Fruit fly (Drosophila melanogaster): ENCODE results near the gene sls.

The sls gene

DNA sequence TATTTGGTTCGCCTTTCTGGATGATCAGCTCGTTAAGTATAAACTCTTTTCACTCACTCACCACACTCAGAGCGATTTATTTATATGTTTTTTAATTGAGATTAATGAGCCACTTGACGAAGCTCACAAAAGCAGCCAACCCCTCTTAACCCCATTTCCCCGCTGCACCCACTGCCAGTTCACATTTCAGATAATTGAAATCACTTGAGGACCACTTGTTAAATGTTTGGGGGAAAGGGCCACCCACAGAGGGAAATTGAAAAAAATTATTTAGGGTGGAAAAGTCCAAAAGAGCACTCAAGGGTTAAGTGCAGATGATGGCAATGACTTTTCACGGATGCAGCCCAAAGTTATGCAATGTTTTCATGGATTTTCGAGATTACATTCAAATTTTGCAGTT, 37.3 kb upstream of the sls start (continued):
- TF ChIP-seq CG10959 (GFP tag; IDR thresholded peaks at IDR 0.05) (0 out of 2 replicates have a peak, but pooled peaks have one; percentile 42), CHES-1-like (GFP tag; optimal IDR thresholded peaks at IDR 0.05) (no peak), Atf-2 (GFP tag; optimal IDR thresholded peaks at IDR 0.05) (no peak), HLH3B (GFP tag; IDR thresholded peaks at IDR 0.05) (peak; percentile 7; the same call in 1 of the 2 replicates), repo (GFP tag; optimal IDR thresholded peaks at IDR 0.05) (no peak), Hr51 (GFP tag; optimal IDR thresholded peaks at IDR 0.05) (peak in 1 of 2 experiments; percentile 13), Sox102F (GFP tag; optimal IDR thresholded peaks at IDR 0.05) (peak; percentile 35)

DNA sequence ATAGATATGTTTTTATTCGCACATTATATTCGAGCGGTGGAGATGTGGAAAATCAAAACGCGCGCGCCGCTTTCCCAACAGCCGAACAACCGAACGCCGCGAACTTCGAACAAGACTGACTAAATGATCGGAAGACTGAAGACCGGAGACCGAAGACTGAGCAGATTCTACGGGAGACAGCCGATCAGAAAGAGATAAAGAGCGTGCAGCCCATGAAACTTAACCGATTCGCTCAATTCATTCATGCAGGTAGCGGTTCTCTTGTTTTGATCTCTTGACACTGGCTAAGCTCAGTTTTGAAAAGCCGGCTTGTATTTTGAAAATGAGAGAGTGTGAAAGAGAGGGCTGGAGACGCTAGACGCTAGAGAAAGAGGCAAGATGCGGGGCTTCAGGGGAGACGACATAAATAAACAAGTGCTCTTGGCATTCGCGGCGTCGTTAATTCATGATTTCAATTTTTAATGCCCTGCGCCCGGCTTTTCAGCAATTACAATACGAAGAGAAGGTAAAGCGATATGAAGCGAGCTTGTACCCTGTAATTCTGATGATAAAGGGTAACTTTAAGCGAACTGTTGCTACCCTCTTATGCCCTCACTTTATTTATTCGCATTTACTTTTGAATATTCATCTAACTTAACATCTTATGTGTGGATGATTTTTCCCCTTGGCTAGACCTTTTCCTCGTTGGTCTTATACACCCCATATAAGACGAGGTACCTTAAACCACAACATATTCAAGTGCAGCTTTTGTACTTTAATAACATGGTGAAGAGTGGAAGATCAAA, 36.4 kb upstream of the sls start, which contains the start of gene zormin:
zormin (minus strand) TSS at position 113 of the 785 bp plus-strand sequence.
- TF ChIP-seq caup (GFP tag; optimal IDR thresholded peaks at IDR 0.05; ENCODE audit: severe bottlenecking) (no peak), Dbx (GFP tag; IDR thresholded peaks at IDR 0.05) (peak; percentile 5; the same call in 1 of the 3 replicates), Dll (GFP tag; IDR thresholded peaks at IDR 0.05; ENCODE audit: partially characterized antibody) (peak; percentile 52; the same call in 1 of the 4 replicates), CG9437 (GFP tag; optimal IDR thresholded peaks at IDR 0.05) (no peak), tx (GFP tag; optimal IDR thresholded peaks at IDR 0.05) (no peak), gcm2 (GFP tag; optimal IDR thresholded peaks at IDR 0.05) (no peak), CG4404 (GFP tag; IDR thresholded peaks at IDR 0.05) (no peak), pros (GFP tag; optimal IDR thresholded peaks at IDR 0.05) (peak; percentile 33), shn (GFP tag; optimal IDR thresholded peaks at IDR 0.05) (no peak), prd (optimal IDR thresholded peaks at IDR 0.05) (no peak), prd (GFP tag; IDR thresholded peaks at IDR 0.05) (0 out of 3 replicates have a peak, but pooled peaks have one; percentile 23), CG2875 (GFP tag; optimal IDR thresholded peaks at IDR 0.05) (no peak), Lpt (GFP tag; optimal IDR thresholded peaks at IDR 0.05) (no peak), CG14441 (GFP tag; IDR thresholded peaks at IDR 0.05) (peak; percentile 39; the same call in 1 of the 2 replicates), CG10366 (GFP tag; IDR thresholded peaks at IDR 0.05) (no peak), hkb (optimal IDR thresholded peaks at IDR 0.05) (no peak), hkb (GFP tag; IDR thresholded peaks at IDR 0.05) (no peak; the same call in none of the 2 replicates), Sry-β (GFP tag; optimal IDR thresholded peaks at IDR 0.05) (no peak), CG17568 (GFP tag; optimal IDR thresholded peaks at IDR 0.05) (no peak), hb (GFP tag; IDR thresholded peaks at IDR 0.05; ENCODE audit: partially characterized antibody) (no peak), pzg (GFP tag; optimal IDR thresholded peaks at IDR 0.05) (no peak), zen (tag; optimal IDR thresholded peaks at IDR 0.05) (no peak), cato (GFP tag; optimal IDR thresholded peaks at IDR 0.05; ENCODE audit: borderline replicate concordance) (no peak), rib (GFP tag; IDR thresholded peaks at IDR 0.05) (no peak), CG30403 (GFP tag; optimal IDR thresholded peaks at IDR 0.05) (no peak), CG6854 (GFP tag; optimal IDR thresholded peaks at IDR 0.05) (no peak), CG16815 (GFP tag; optimal IDR thresholded peaks at IDR 0.05) (no peak), MTF-1 (GFP tag; optimal IDR thresholded peaks at IDR 0.05; ENCODE audit: borderline replicate concordance) (no peak), tup (GFP tag; optimal IDR thresholded peaks at IDR 0.05) (no peak), CG12659 (GFP tag; optimal IDR thresholded peaks at IDR 0.05) (no peak), B-H1 (GFP tag; IDR thresholded peaks at IDR 0.05) (no peak), CG6689 (GFP tag; IDR thresholded peaks at IDR 0.05) (peak; percentile 47), ERR (GFP tag; optimal IDR thresholded peaks at IDR 0.05) (no peak), CG12391 (tag; optimal IDR thresholded peaks at IDR 0.05) (no peak), Opbp (GFP tag; IDR thresholded peaks at IDR 0.05; ENCODE audit: partially characterized antibody) (no peak), CG11504 (tag; optimal IDR thresholded peaks at IDR 0.05) (peak; percentile 66), bbx (GFP tag; IDR thresholded peaks at IDR 0.05; ENCODE audit: partially characterized antibody) (no peak), grau (tag; optimal IDR thresholded peaks at IDR 0.05) (no peak), CG3163 (GFP tag; optimal IDR thresholded peaks at IDR 0.05) (peak; percentile 94), aop (GFP tag; IDR thresholded peaks at IDR 0.05) (no peak), Sox100B (GFP tag; optimal IDR thresholded peaks at IDR 0.05) (no peak)
